Worm (Caenorhabditis elegans) whole organism, L3 larva: Measurements from ENCODE around the gene M18.6.

Source experiments
- nhr-11 ChIP-seq: fragments of 150-350 bp; optimal IDR thresholded peaks from 2 replicates; lab custom pipeline; 2014; ENCODE audit warnings: missing biosample characterization, missing genetic modification characterization
- nhr-25 ChIP-seq: sonication (generic microtip); optimal IDR thresholded peaks from 2 replicates; lab custom pipeline; 2017; ENCODE audit warnings: missing biosample characterization, missing genetic modification characterization
- unc-39 ChIP-seq: sonication (generic microtip); optimal IDR thresholded peaks from 4 replicates; lab custom pipeline; 2017; ENCODE audit warnings: missing biosample characterization, missing genetic modification characterization

DNA sequence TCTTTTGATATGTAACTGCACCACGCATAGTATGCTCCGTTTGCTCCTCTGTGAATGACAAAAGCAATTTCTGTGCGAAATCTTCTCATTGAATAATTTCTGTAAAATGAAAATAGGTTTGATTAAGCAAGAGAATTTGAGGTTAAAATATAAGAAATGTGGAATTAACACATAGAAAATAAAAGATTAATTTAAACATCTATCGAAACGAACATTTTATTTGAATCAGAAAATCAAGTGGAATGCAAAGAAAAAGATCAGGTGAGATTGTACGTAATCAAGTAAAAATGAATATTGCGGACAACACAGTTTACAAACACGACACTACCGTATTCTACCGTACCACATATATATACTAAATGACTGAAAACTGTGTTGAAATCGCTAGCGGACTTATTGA lies 19.8 kb downstream of the M18.6 start, which contains the start of gene B0001.8:
- TF ChIP-seq nhr-11 (tag; lab: Kevin White, UChicago), result no peak
- TF ChIP-seq nhr-25, result no peak
- no peak for TF ChIP-seq unc-39
